Fruit fly (Drosophila melanogaster): ENCODE results near the gene Pex23.

Gene Pex23

dm6 chr3L:20276615-20277014, 25.3 kb downstream of the Pex23 start (continued):
- TF ChIP-seq Meics (GFP tag; optimal IDR thresholded peaks at IDR 0.05) (peak; percentile 74), cato (GFP tag; optimal IDR thresholded peaks at IDR 0.05; ENCODE audit: borderline replicate concordance) (no peak), cad (GFP tag; optimal IDR thresholded peaks at IDR 0.05) (no peak), psq (GFP tag; optimal IDR thresholded peaks at IDR 0.05) (no peak), Fer1 (GFP tag; optimal IDR thresholded peaks at IDR 0.05) (no peak), jigr1 (GFP tag; IDR thresholded peaks at IDR 0.05) (no peak), sima (GFP tag; optimal IDR thresholded peaks at IDR 0.05) (no peak), az2 (GFP tag; optimal IDR thresholded peaks at IDR 0.05) (peak; percentile 0), toy (GFP tag; IDR thresholded peaks at IDR 0.05) (no peak), CG8944 (GFP tag; optimal IDR thresholded peaks at IDR 0.05) (no peak), repo (GFP tag; optimal IDR thresholded peaks at IDR 0.05) (no peak), crol (GFP tag; IDR thresholded peaks at IDR 0.05) (no peak), CG9727 (GFP tag; optimal IDR thresholded peaks at IDR 0.05) (peak; percentile 24), crp (GFP tag; optimal IDR thresholded peaks at IDR 0.05) (no peak), CG3838 (GFP tag; optimal IDR thresholded peaks at IDR 0.05) (no peak), yki (optimal IDR thresholded peaks at IDR 0.05) (no peak), D (optimal IDR thresholded peaks at IDR 0.05) (no peak), D (GFP tag; optimal IDR thresholded peaks at IDR 0.05) (no peak), prd (optimal IDR thresholded peaks at IDR 0.05) (no peak), prd (GFP tag; IDR thresholded peaks at IDR 0.05) (peak; percentile 42; the same call in 1 of the 3 replicates), ham (GFP tag; IDR thresholded peaks at IDR 0.05) (no peak), sna (GFP tag; IDR thresholded peaks at IDR 0.05; ENCODE audit: partially characterized antibody) (no peak), ttk (GFP tag; IDR thresholded peaks at IDR 0.05) (peak; percentile 45; the same call in 1 of the 2 replicates), CG14441 (GFP tag; IDR thresholded peaks at IDR 0.05) (peak; percentile 42; the same call in 1 of the 2 replicates), HLH54F (GFP tag; optimal IDR thresholded peaks at IDR 0.05) (peak; percentile 20), CG2199 (GFP tag; IDR thresholded peaks at IDR 0.05) (no peak), her (GFP tag; optimal IDR thresholded peaks at IDR 0.05) (no peak), ab (GFP tag; optimal IDR thresholded peaks at IDR 0.05) (no peak), dan (GFP tag; IDR thresholded peaks at IDR 0.05) (no peak), CG12942 (GFP tag; optimal IDR thresholded peaks at IDR 0.05) (no peak), Rfx (GFP tag; IDR thresholded peaks at IDR 0.05) (peak; percentile 52), CG7357 (GFP tag; IDR thresholded peaks at IDR 0.05) (no peak), MTF-1 (GFP tag; optimal IDR thresholded peaks at IDR 0.05; ENCODE audit: borderline replicate concordance) (no peak), Bgb (GFP tag; IDR thresholded peaks at IDR 0.05; ENCODE audit: partially characterized antibody) (no peak), sqz (GFP tag; optimal IDR thresholded peaks at IDR 0.05) (no peak), CG11456 (GFP tag; IDR thresholded peaks at IDR 0.05) (no peak), Ptx1 (GFP tag; IDR thresholded peaks at IDR 0.05) (peak; percentile 64), CG18599 (GFP tag; optimal IDR thresholded peaks at IDR 0.05) (peak; percentile 79), CG6175 (GFP tag; IDR thresholded peaks at IDR 0.05) (no peak), Drgx (GFP tag; IDR thresholded peaks at IDR 0.05) (no peak), otp (GFP tag; IDR thresholded peaks at IDR 0.05) (no peak), zfh2 (GFP tag; optimal IDR thresholded peaks at IDR 0.05) (peak; percentile 27), ci (GFP tag; IDR thresholded peaks at IDR 0.05) (peak; percentile 44; the same call in 1 of the 3 replicates), CG3163 (GFP tag; optimal IDR thresholded peaks at IDR 0.05) (no peak), mirr (GFP tag; optimal IDR thresholded peaks at IDR 0.05) (no peak), tin (GFP tag; optimal IDR thresholded peaks at IDR 0.05) (peak; percentile 28), stwl (tag; optimal IDR thresholded peaks at IDR 0.05) (no peak), ERR (GFP tag; optimal IDR thresholded peaks at IDR 0.05) (no peak), pnt (GFP tag; optimal IDR thresholded peaks at IDR 0.05) (peak; percentile 62), Nf-YC (tag; optimal IDR thresholded peaks at IDR 0.05) (no peak), D19B (GFP tag; optimal IDR thresholded peaks at IDR 0.05) (no peak), nerfin-2 (GFP tag; IDR thresholded peaks at IDR 0.05; ENCODE audit: partially characterized antibody) (no peak), Awh (GFP tag; IDR thresholded peaks at IDR 0.05) (no peak), CG10979 (tag; optimal IDR thresholded peaks at IDR 0.05) (no peak)
